Fruit fly (Drosophila melanogaster) whole organism, embryonic: ENCODE measurements around the gene FIG4.
A peak's percentile ranks its signal among the peaks of the same experiment; 100 is the strongest.

ENCODE experiments used
- ATbp ChIP-seq: fragments of 200-800 bp; sonication (Bioruptor generic); optimal IDR thresholded peaks from 2 replicates; lab custom pipeline; 2017; ENCODE audit warnings: missing biosample characterization, mild to moderate bottlenecking, missing genetic modification characterization, missing genetic modification reagents
- Atf6 ChIP-seq: fragments of 200-800 bp; sonication (Bioruptor generic); IDR thresholded peaks from 2 replicates; pipeline ENCODE4 v1.3.6; 2022; ENCODE audit warnings: missing biosample characterization, missing genetic modification characterization
- Awh ChIP-seq: fragments of 200-800 bp; sonication (Bioruptor generic); IDR thresholded peaks from 2 replicates; pipeline ENCODE4, ENCODE4 v1.3.6; 2022; ENCODE audit warnings: missing biosample characterization, missing genetic modification characterization
- CG10209 ChIP-seq: fragments of 200-800 bp; sonication (Bioruptor generic); optimal IDR thresholded peaks from 3 replicates; lab custom pipeline; 2017; ENCODE audit warnings: missing biosample characterization, mild to moderate bottlenecking, missing genetic modification characterization, missing genetic modification reagents
- CG10654 ChIP-seq: fragments of 200-800 bp; sonication (Bioruptor generic); optimal IDR thresholded peaks from 2 replicates; lab custom pipeline; 2016; ENCODE audit warnings: missing biosample characterization, missing genetic modification characterization
- CG10979 ChIP-seq: fragments of 200-800 bp; sonication (Bioruptor generic); optimal IDR thresholded peaks from 2 replicates; lab custom pipeline; 2018; ENCODE audit warnings: missing biosample characterization, mild to moderate bottlenecking, missing genetic modification characterization, moderate library complexity
- CG12104 ChIP-seq: fragments of 200-800 bp; sonication (Bioruptor generic); optimal IDR thresholded peaks from 3 replicates; lab custom pipeline; 2016; ENCODE audit warnings: missing biosample characterization, missing genetic modification characterization
- CG12219 ChIP-seq: fragments of 200-800 bp; sonication (Bioruptor generic); optimal IDR thresholded peaks from 3 replicates; lab custom pipeline; 2018; ENCODE audit warnings: missing biosample characterization, mild to moderate bottlenecking, missing genetic modification characterization
- CG12769 ChIP-seq: fragments of 200-800 bp; sonication (Bioruptor generic); optimal IDR thresholded peaks from 2 replicates; lab custom pipeline; 2019; ENCODE audit warnings: missing biosample characterization, mild to moderate bottlenecking, missing genetic modification characterization, moderate library complexity
- CG13287 ChIP-seq: fragments of 200-800 bp; sonication (Bioruptor generic); IDR thresholded peaks from 2 replicates; pipeline ENCODE4 v1.3.6; 2022; ENCODE audit warnings: missing biosample characterization, missing genetic modification characterization; ENCODE audit not compliant: partially characterized antibody
- CG14710 ChIP-seq: fragments of 200-800 bp; sonication (Bioruptor generic); optimal IDR thresholded peaks from 3 replicates; lab custom pipeline; 2019; ENCODE audit warnings: missing biosample characterization, mild to moderate bottlenecking, missing genetic modification characterization, moderate library complexity
- CG14860 ChIP-seq: fragments of 200-800 bp; sonication (Bioruptor generic); IDR thresholded peaks from 3 replicates; pipeline ENCODE4 v1.3.6; 2022; ENCODE audit warnings: missing biosample characterization, missing genetic modification characterization; ENCODE audit not compliant: partially characterized antibody
- CG2889 ChIP-seq: fragments of 200-800 bp; sonication (Bioruptor generic); IDR thresholded peaks from 3 replicates; pipeline ENCODE4 v1.3.6; 2022; ENCODE audit warnings: missing biosample characterization, missing genetic modification characterization
- CG30020 ChIP-seq: fragments of 200-800 bp; optimal IDR thresholded peaks from 2 replicates; lab custom pipeline; 2019; ENCODE audit warnings: missing biosample characterization, mild to moderate bottlenecking, missing genetic modification characterization, moderate library complexity
- CG3065 ChIP-seq: fragments of 200-800 bp; sonication (Bioruptor generic); optimal IDR thresholded peaks from 2 replicates; lab custom pipeline; 2016; ENCODE audit warnings: missing biosample characterization, missing genetic modification characterization
- CG31388 ChIP-seq: fragments of 200-800 bp; sonication (Bioruptor generic); optimal IDR thresholded peaks from 2 replicates; lab custom pipeline; 2016; ENCODE audit warnings: missing biosample characterization, missing genetic modification characterization
- CG3163 ChIP-seq: fragments of 200-800 bp; sonication (Bioruptor generic); optimal IDR thresholded peaks from 3 replicates; lab custom pipeline; 2016; ENCODE audit warnings: missing biosample characterization, missing genetic modification characterization
- CG3281 ChIP-seq: fragments of 200-800 bp; sonication (Bioruptor generic); optimal IDR thresholded peaks from 3 replicates; lab custom pipeline; 2017; ENCODE audit warnings: missing biosample characterization, mild to moderate bottlenecking, missing genetic modification characterization
- CG34422 ChIP-seq: fragments of 200-800 bp; sonication (Bioruptor generic); IDR thresholded peaks from 3 replicates; pipeline ENCODE4 v1.3.6; 2022; ENCODE audit warnings: missing biosample characterization, missing genetic modification characterization
- CG43689 ChIP-seq: fragments of 200-800 bp; sonication (Bioruptor generic); IDR thresholded peaks from 2 replicates; pipeline ENCODE4 v1.3.6; 2022; ENCODE audit warnings: missing biosample characterization, missing genetic modification characterization
- CG4404 ChIP-seq: fragments of 200-800 bp; sonication (Bioruptor generic); IDR thresholded peaks from 2 replicates; pipeline ENCODE4 v1.3.6; 2022; ENCODE audit warnings: missing biosample characterization, missing genetic modification characterization
- CG4854 ChIP-seq: fragments of 200-800 bp; sonication (Bioruptor generic); optimal IDR thresholded peaks from 2 replicates; lab custom pipeline; 2016; ENCODE audit warnings: missing biosample characterization, missing genetic modification characterization, inconsistent platforms
- CG6272 ChIP-seq: fragments of 200-800 bp; sonication (Bioruptor generic); IDR thresholded peaks from 2 replicates; pipeline ENCODE4 v1.3.6; 2022; ENCODE audit warnings: missing biosample characterization, missing genetic modification characterization
- CG6854 ChIP-seq: fragments of 200-800 bp; sonication (Bioruptor generic); optimal IDR thresholded peaks from 3 replicates; lab custom pipeline; 2017; ENCODE audit warnings: missing biosample characterization, mild to moderate bottlenecking, missing genetic modification characterization
- CG8478 ChIP-seq: fragments of >200 bp; optimal IDR thresholded peaks from 2 replicates; lab custom pipeline; 2018
- CoRest ChIP-seq: fragments of 200-800 bp; sonication (Bioruptor generic); optimal IDR thresholded peaks from 3 replicates; lab custom pipeline; 2018; ENCODE audit warnings: missing biosample characterization, mild to moderate bottlenecking, missing genetic modification characterization, moderate library complexity
- Dbx ChIP-seq: fragments of 200-800 bp; sonication (Bioruptor generic); IDR thresholded peaks from 3 replicates; pipeline ENCODE4 v1.3.6; 2022; ENCODE audit warnings: missing biosample characterization, missing genetic modification characterization
- Doc2 ChIP-seq: fragments of 200-800 bp; sonication (Bioruptor generic); IDR thresholded peaks from 2 replicates; pipeline ENCODE4 v1.3.6; 2022; ENCODE audit warnings: missing biosample characterization, missing genetic modification characterization
- Fer1 ChIP-seq: fragments of 200-800 bp; sonication (Bioruptor generic); optimal IDR thresholded peaks from 2 replicates; lab custom pipeline; 2017; ENCODE audit warnings: missing biosample characterization, mild to moderate bottlenecking, missing genetic modification characterization
- HLHmδ ChIP-seq: fragments of 200-800 bp; sonication (Bioruptor generic); optimal IDR thresholded peaks from 2 replicates; lab custom pipeline; 2018; ENCODE audit warnings: missing biosample characterization, mild to moderate bottlenecking, missing genetic modification characterization, moderate library complexity
- Kr ChIP-seq: fragments of 200-800 bp; sonication (Bioruptor generic); optimal IDR thresholded peaks from 2 replicates; lab custom pipeline; 2017; ENCODE audit warnings: missing biosample characterization, mild to moderate bottlenecking, missing genetic modification characterization
- Nf-YB ChIP-seq: fragments of 200-800 bp; sonication (Bioruptor generic); optimal IDR thresholded peaks from 3 replicates; lab custom pipeline; 2019; ENCODE audit warnings: missing biosample characterization, mild to moderate bottlenecking, missing genetic modification characterization, moderate library complexity
- Oaz ChIP-seq: fragments of 200-800 bp; sonication (Bioruptor generic); IDR thresholded peaks from 2 replicates; pipeline ENCODE4 v1.3.6; 2022; ENCODE audit warnings: missing biosample characterization, missing genetic modification characterization
- Opbp ChIP-seq: fragments of 200-800 bp; sonication (Bioruptor generic); IDR thresholded peaks from 3 replicates; pipeline ENCODE4 v1.3.6; 2022; ENCODE audit warnings: missing biosample characterization, missing genetic modification characterization; ENCODE audit not compliant: partially characterized antibody
- Xrp1 ChIP-seq: fragments of 200-800 bp; sonication (Bioruptor generic); IDR thresholded peaks from 2 replicates; pipeline ENCODE4 v1.3.6; 2022; ENCODE audit warnings: missing biosample characterization, missing genetic modification characterization
- amos ChIP-seq: fragments of 200-800 bp; sonication (Bioruptor generic); IDR thresholded peaks from 2 replicates; pipeline ENCODE4 v1.3.6; 2022; ENCODE audit warnings: missing biosample characterization, missing genetic modification characterization; ENCODE audit not compliant: partially characterized antibody
- bsh ChIP-seq, 2 experiments: fragments of 200-800 bp; sonication (Bioruptor generic); optimal IDR thresholded peaks; 2 replicates each; lab custom pipeline; 2017 to 2018; ENCODE audit warnings: mild to moderate bottlenecking in 2 of 2, missing biosample characterization in 2 of 2, missing genetic modification characterization in 2 of 2, moderate library complexity in 1 of 2
- corto ChIP-seq: fragments of 200-800 bp; sonication (Bioruptor generic); optimal IDR thresholded peaks from 2 replicates; lab custom pipeline; 2016; ENCODE audit warnings: missing biosample characterization, mild to moderate bottlenecking, missing genetic modification characterization, moderate library complexity
- danr ChIP-seq: fragments of 200-800 bp; sonication (Bioruptor generic); IDR thresholded peaks from 2 replicates; pipeline ENCODE4 v1.3.6; 2022; ENCODE audit warnings: missing biosample characterization, missing genetic modification characterization
- dysf ChIP-seq: fragments of 200-800 bp; sonication (Bioruptor generic); IDR thresholded peaks from 3 replicates; pipeline ENCODE4 v1.3.6; 2022; ENCODE audit warnings: missing biosample characterization, missing genetic modification characterization
- emc ChIP-seq: fragments of 200-800 bp; sonication (Bioruptor generic); optimal IDR thresholded peaks from 2 replicates; lab custom pipeline; 2016; ENCODE audit warnings: missing biosample characterization, missing genetic modification characterization
- fru ChIP-seq: fragments of >200 bp; optimal IDR thresholded peaks from 2 replicates; lab custom pipeline; 2017
- gsb ChIP-seq: fragments of 200-800 bp; sonication (Bioruptor generic); IDR thresholded peaks from 2 replicates; pipeline ENCODE4 v1.3.6; 2022; ENCODE audit warnings: missing biosample characterization, missing genetic modification characterization
- hb ChIP-seq: fragments of 200-800 bp; sonication (Bioruptor generic); IDR thresholded peaks from 3 replicates; pipeline ENCODE4 v1.3.6; 2022; ENCODE audit warnings: missing biosample characterization, missing genetic modification characterization; ENCODE audit not compliant: partially characterized antibody
- hbn ChIP-seq: fragments of 200-800 bp; sonication (Bioruptor generic); IDR thresholded peaks from 2 replicates; pipeline ENCODE4 v1.3.6; 2022; ENCODE audit warnings: missing biosample characterization, missing genetic modification characterization; ENCODE audit not compliant: partially characterized antibody
- her ChIP-seq: fragments of 200-800 bp; sonication (Bioruptor generic); optimal IDR thresholded peaks from 2 replicates; lab custom pipeline; 2016; ENCODE audit warnings: missing biosample characterization, missing genetic modification characterization
- ken ChIP-seq: fragments of 200-800 bp; sonication (Bioruptor generic); IDR thresholded peaks from 3 replicates; pipeline ENCODE4 v1.3.6; 2022; ENCODE audit warnings: missing biosample characterization, missing genetic modification characterization
- luna ChIP-seq: fragments of 200-800 bp; sonication (Bioruptor generic); optimal IDR thresholded peaks from 2 replicates; lab custom pipeline; 2016; ENCODE audit warnings: missing biosample characterization, missing genetic modification characterization
- prd ChIP-seq, 3 experiments: fragments of >200 bp in 2 of 3; fragments of 200-800 bp in 1 of 3; sonication (Bioruptor generic) in 1 of 3; optimal IDR thresholded peaks in 2 of 3; IDR thresholded peaks in 1 of 3; 2 replicates in 2 of 3; 3 replicates in 1 of 3; pipeline versions ENCODE4 v1.3.6 to Lab custom; 2017 to 2022; ENCODE audit warnings: missing biosample characterization in 1 of 3, missing genetic modification characterization in 1 of 3
- rib ChIP-seq: fragments of 200-800 bp; sonication (Bioruptor generic); IDR thresholded peaks from 2 replicates; pipeline ENCODE4 v1.3.6; 2022; ENCODE audit warnings: missing biosample characterization, missing genetic modification characterization
- schlank ChIP-seq: fragments of 200-800 bp; sonication (Bioruptor generic); optimal IDR thresholded peaks from 2 replicates; lab custom pipeline; 2018; ENCODE audit warnings: missing biosample characterization, mild to moderate bottlenecking, missing genetic modification characterization

FIG4 gene

dm6 chr2L:4459543-4459942 is 5.4 kb upstream of the FIG4 start, which contains the start of the genes mRpL27 and CG15435 (continued):
- no peak for TF ChIP-seq CG34422 (GFP tag; lab: Robert Waterston, UW)
- TF ChIP-seq luna (GFP tag; lab: Kevin White, UChicago): no peak
- TF ChIP-seq Dbx (GFP tag; lab: Robert Waterston, UW): no peak
- no peak for TF ChIP-seq HLHmδ (GFP tag; lab: Kevin White, UChicago)
- TF ChIP-seq ATbp (GFP tag; lab: Kevin White, UChicago): no peak
- TF ChIP-seq CG10209 (GFP tag; lab: Kevin White, UChicago): peak; percentile 7
- TF ChIP-seq danr: no peak
- no peak for TF ChIP-seq corto (GFP tag; lab: Kevin White, UChicago)
- peak; percentile 34; the same call in 1 of the 3 replicates for TF ChIP-seq dysf (GFP tag; lab: Robert Waterston, UW)
- no peak for TF ChIP-seq hb (GFP tag; lab: Robert Waterston, UW)
- no peak for TF ChIP-seq Atf6
- no peak for TF ChIP-seq CG12769 (tag; lab: Kevin White, UChicago)
- no peak for TF ChIP-seq ken (GFP tag; lab: Robert Waterston, UW)
- TF ChIP-seq emc (GFP tag; lab: Kevin White, UChicago): no peak
- TF ChIP-seq CG6272 (GFP tag; lab: Robert Waterston, UW): no peak
- TF ChIP-seq CG4854 (GFP tag; lab: Kevin White, UChicago): peak; percentile 88
- peak; percentile 43; the same call in 1 of the 2 replicates for TF ChIP-seq amos (GFP tag; lab: Robert Waterston, UW)
- TF ChIP-seq Fer1: peak; percentile 53
- TF ChIP-seq her (GFP tag; lab: Kevin White, UChicago): no peak
- no peak for TF ChIP-seq schlank
- peak; percentile 20 for TF ChIP-seq CG10979 (tag; lab: Kevin White, UChicago)
- TF ChIP-seq CG4404: no peak
- peak; percentile 61 for TF ChIP-seq CoRest (tag; lab: Kevin White, UChicago)
- peak; percentile 48 for TF ChIP-seq CG30020 (tag; lab: Kevin White, UChicago)
- no peak for TF ChIP-seq CG43689 (GFP tag; lab: Robert Waterston, UW)
- peak; percentile 25; the same call in 1 of the 3 replicates for TF ChIP-seq CG14860
- TF ChIP-seq Nf-YB (GFP tag; lab: Kevin White, UChicago): no peak
- 0 out of 3 replicates have a peak, but pooled peaks have one; percentile 15 for TF ChIP-seq Opbp (GFP tag; lab: Robert Waterston, UW)
- TF ChIP-seq gsb (GFP tag; lab: Robert Waterston, UW): no peak
- TF ChIP-seq bsh (GFP tag; optimal IDR thresholded peaks at IDR 0.05; lab: Kevin White, UChicago): peak in 1 of 2 experiments; percentile 21
- no peak for TF ChIP-seq rib (GFP tag; lab: Robert Waterston, UW)
- no peak for TF ChIP-seq CG8478 (lab: Kevin White, UChicago)
- peak; percentile 100 for TF ChIP-seq CG14710 (tag; lab: Kevin White, UChicago)
- no peak for TF ChIP-seq CG3065 (GFP tag; lab: Kevin White, UChicago)
- no peak for TF ChIP-seq fru (lab: Kevin White, UChicago)
- TF ChIP-seq CG3281 (GFP tag; lab: Kevin White, UChicago): peak; percentile 50
- no peak for TF ChIP-seq CG31388 (GFP tag; lab: Kevin White, UChicago)
- TF ChIP-seq Awh (GFP tag; lab: Robert Waterston, UW): no peak
- TF ChIP-seq CG12219 (GFP tag; lab: Kevin White, UChicago): peak; percentile 2
- peak; percentile 44; the same call in 1 of the 2 replicates for TF ChIP-seq Xrp1 (GFP tag; lab: Robert Waterston, UW)
- no peak for TF ChIP-seq Oaz (GFP tag; lab: Robert Waterston, UW)
- TF ChIP-seq prd (optimal IDR thresholded peaks at IDR 0.05; lab: Kevin White, UChicago): no peak
- peak; percentile 28; the same call in 1 of the 3 replicates for TF ChIP-seq prd (GFP tag; IDR thresholded peaks at IDR 0.05; lab: Robert Waterston, UW)
- no peak for TF ChIP-seq hbn
- no peak for TF ChIP-seq CG6854 (GFP tag; lab: Kevin White, UChicago)
- TF ChIP-seq CG2889: no peak
- no peak for TF ChIP-seq CG10654 (GFP tag; lab: Kevin White, UChicago)
- TF ChIP-seq Doc2 (GFP tag; lab: Robert Waterston, UW): no peak
- no peak for TF ChIP-seq CG3163 (GFP tag; lab: Kevin White, UChicago)
- peak; percentile 23; the same call in 1 of the 2 replicates for TF ChIP-seq CG13287 (GFP tag; lab: Robert Waterston, UW)
- peak; percentile 12 for TF ChIP-seq CG12104 (GFP tag; lab: Kevin White, UChicago)
- no peak for TF ChIP-seq Kr (GFP tag; lab: Kevin White, UChicago)
